Fruit fly (Drosophila melanogaster) whole organism, embryonic: ENCODE data around the gene Bacc.

Experiments
- Adf1 ChIP-seq: fragments of 200-800 bp; sonication (Bioruptor generic); IDR thresholded peaks from 2 replicates; pipeline ENCODE4 v1.3.6; 2022; ENCODE audit warnings: missing biosample characterization, missing genetic modification characterization
- C15 ChIP-seq: fragments of 200-800 bp; sonication (Bioruptor generic); IDR thresholded peaks from 3 replicates; pipeline ENCODE4 v1.3.6; 2022; ENCODE audit warnings: missing biosample characterization, missing genetic modification characterization
- CG12104 ChIP-seq: fragments of 200-800 bp; sonication (Bioruptor generic); optimal IDR thresholded peaks from 3 replicates; lab custom pipeline; 2016; ENCODE audit warnings: missing biosample characterization, missing genetic modification characterization
- CG1233 ChIP-seq: fragments of 200-800 bp; sonication (Bioruptor generic); optimal IDR thresholded peaks from 4 replicates; lab custom pipeline; 2018; ENCODE audit warnings: missing biosample characterization, mild to moderate bottlenecking, missing genetic modification characterization
- CG13424 ChIP-seq: fragments of 200-800 bp; sonication (Bioruptor generic); optimal IDR thresholded peaks from 2 replicates; lab custom pipeline; 2019; ENCODE audit warnings: missing biosample characterization, mild to moderate bottlenecking, missing genetic modification characterization, moderate library complexity
- CG14050 ChIP-seq: fragments of 200-800 bp; sonication (Bioruptor generic); IDR thresholded peaks from 3 replicates; pipeline ENCODE4 v1.3.6; 2022; ENCODE audit warnings: missing biosample characterization, missing genetic modification characterization
- CG17385 ChIP-seq: fragments of 200-800 bp; sonication (Bioruptor generic); optimal IDR thresholded peaks from 3 replicates; lab custom pipeline; 2018; ENCODE audit warnings: missing biosample characterization, mild to moderate bottlenecking, missing genetic modification characterization
- CG17829 ChIP-seq: fragments of 200-800 bp; optimal IDR thresholded peaks from 2 replicates; lab custom pipeline; 2019; ENCODE audit warnings: missing biosample characterization, mild to moderate bottlenecking, missing genetic modification characterization, moderate library complexity
- CG18476 ChIP-seq: fragments of 200-800 bp; sonication (Bioruptor generic); optimal IDR thresholded peaks from 2 replicates; lab custom pipeline; 2016; ENCODE audit warnings: missing biosample characterization, mild to moderate bottlenecking, missing genetic modification characterization
- CG3281 ChIP-seq: fragments of 200-800 bp; sonication (Bioruptor generic); optimal IDR thresholded peaks from 3 replicates; lab custom pipeline; 2017; ENCODE audit warnings: missing biosample characterization, mild to moderate bottlenecking, missing genetic modification characterization
- CG34224 ChIP-seq: fragments of 200-800 bp; sonication (Bioruptor generic); IDR thresholded peaks from 3 replicates; pipeline ENCODE4 v1.3.6; 2022; ENCODE audit warnings: missing biosample characterization, missing genetic modification characterization; ENCODE audit not compliant: partially characterized antibody
- CG34376 ChIP-seq: fragments of 200-800 bp; sonication (Bioruptor generic); optimal IDR thresholded peaks from 2 replicates; lab custom pipeline; 2018; ENCODE audit warnings: missing biosample characterization, mild to moderate bottlenecking, missing genetic modification characterization
- CG34422 ChIP-seq: fragments of 200-800 bp; sonication (Bioruptor generic); IDR thresholded peaks from 3 replicates; pipeline ENCODE4 v1.3.6; 2022; ENCODE audit warnings: missing biosample characterization, missing genetic modification characterization
- CG4328 ChIP-seq: fragments of 200-800 bp; sonication (Bioruptor generic); optimal IDR thresholded peaks from 3 replicates; lab custom pipeline; 2017; ENCODE audit warnings: missing biosample characterization, missing genetic modification reagents, missing genetic modification characterization
- CG6654 ChIP-seq: fragments of 200-800 bp; sonication (Bioruptor generic); optimal IDR thresholded peaks from 2 replicates; lab custom pipeline; 2017; ENCODE audit warnings: missing biosample characterization, mild to moderate bottlenecking, missing genetic modification characterization
- CG6791 ChIP-seq: fragments of 200-800 bp; sonication (Bioruptor generic); IDR thresholded peaks from 3 replicates; pipeline ENCODE4 v1.3.6; 2022; ENCODE audit warnings: missing biosample characterization, missing genetic modification characterization; ENCODE audit not compliant: partially characterized antibody
- CG6813 ChIP-seq: fragments of 200-800 bp; sonication (Bioruptor generic); optimal IDR thresholded peaks from 2 replicates; lab custom pipeline; 2017; ENCODE audit warnings: missing biosample characterization, missing genetic modification characterization, mild to moderate bottlenecking, moderate library complexity, missing genetic modification reagents
- CG9609 ChIP-seq: fragments of 200-800 bp; sonication (Bioruptor generic); optimal IDR thresholded peaks from 3 replicates; lab custom pipeline; 2016; ENCODE audit warnings: missing biosample characterization, missing genetic modification characterization
- CG9727 ChIP-seq: fragments of 200-800 bp; sonication (Bioruptor generic); optimal IDR thresholded peaks from 3 replicates; lab custom pipeline; 2017; ENCODE audit warnings: missing biosample characterization, mild to moderate bottlenecking, missing genetic modification characterization
- CrebB ChIP-seq: fragments of 200-800 bp; sonication (Bioruptor generic); optimal IDR thresholded peaks from 3 replicates; lab custom pipeline; 2018; ENCODE audit warnings: missing biosample characterization, mild to moderate bottlenecking, missing genetic modification characterization
- Dip2 ChIP-seq: fragments of 200-800 bp; sonication (Bioruptor generic); IDR thresholded peaks from 2 replicates; pipeline ENCODE4 v1.3.6; 2022; ENCODE audit warnings: missing biosample characterization, missing genetic modification characterization
- Hand ChIP-seq: fragments of 200-800 bp; sonication (Bioruptor generic); optimal IDR thresholded peaks from 2 replicates; lab custom pipeline; 2017; ENCODE audit warnings: mild to moderate bottlenecking, missing biosample characterization, missing genetic modification reagents, missing genetic modification characterization
- Hr3 ChIP-seq: fragments of 200-800 bp; sonication (Bioruptor generic); optimal IDR thresholded peaks from 3 replicates; lab custom pipeline; 2016; ENCODE audit warnings: missing biosample characterization, missing genetic modification characterization
- Lim3 ChIP-seq: fragments of 200-800 bp; sonication (Bioruptor generic); IDR thresholded peaks from 2 replicates; pipeline ENCODE4 v1.3.6; 2022; ENCODE audit warnings: missing biosample characterization, missing genetic modification characterization
- Mad ChIP-seq: fragments of 200-800 bp; sonication (Bioruptor generic); optimal IDR thresholded peaks from 2 replicates; lab custom pipeline; 2016; ENCODE audit warnings: missing biosample characterization, missing genetic modification characterization
- Mes4 ChIP-seq: fragments of 200-800 bp; sonication (Bioruptor generic); optimal IDR thresholded peaks from 2 replicates; lab custom pipeline; 2016; ENCODE audit warnings: missing biosample characterization, missing genetic modification characterization
- PHDP ChIP-seq: fragments of 200-800 bp; sonication (Bioruptor generic); optimal IDR thresholded peaks from 3 replicates; lab custom pipeline; 2018; ENCODE audit warnings: missing biosample characterization, mild to moderate bottlenecking, missing genetic modification characterization, moderate library complexity
- YL-1 ChIP-seq: fragments of 200-800 bp; sonication (Bioruptor generic); optimal IDR thresholded peaks from 3 replicates; lab custom pipeline; 2017; ENCODE audit warnings: missing biosample characterization, mild to moderate bottlenecking, missing genetic modification characterization
- abd-A ChIP-seq: fragments of 200-800 bp; sonication (Bioruptor generic); optimal IDR thresholded peaks from 3 replicates; lab custom pipeline; 2019; ENCODE audit warnings: missing biosample characterization, mild to moderate bottlenecking, missing genetic modification characterization, moderate library complexity
- ash1 ChIP-seq: fragments of 200-800 bp; sonication (Bioruptor generic); optimal IDR thresholded peaks from 2 replicates; lab custom pipeline; 2018; ENCODE audit warnings: missing biosample characterization, mild to moderate bottlenecking, missing genetic modification characterization
- cas ChIP-seq: fragments of 200-800 bp; sonication (Bioruptor generic); IDR thresholded peaks from 2 replicates; pipeline ENCODE4 v1.3.6; 2022; ENCODE audit warnings: missing biosample characterization, missing genetic modification characterization
- caup ChIP-seq: fragments of 200-800 bp; sonication (Bioruptor generic); optimal IDR thresholded peaks from 3 replicates; lab custom pipeline; 2017; ENCODE audit warnings: missing biosample characterization, mild to moderate bottlenecking, missing genetic modification characterization, moderate library complexity; ENCODE audit not compliant: severe bottlenecking
- croc ChIP-seq: fragments of 200-800 bp; sonication (Bioruptor generic); conservative IDR thresholded peaks from 3 replicates; pipeline ENCODE4 v1.3.6; 2022; ENCODE audit warnings: missing biosample characterization, missing genetic modification characterization
- crp ChIP-seq, 2 experiments: fragments of 200-800 bp; sonication (Bioruptor generic); optimal IDR thresholded peaks; 2 replicates in 1 of 2; 3 replicates in 1 of 2; lab custom pipeline; 2017; ENCODE audit warnings: missing biosample characterization in 2 of 2, missing genetic modification characterization in 2 of 2, mild to moderate bottlenecking in 1 of 2, moderate library complexity in 1 of 2
- disco-r ChIP-seq: fragments of 200-800 bp; sonication (Bioruptor generic); optimal IDR thresholded peaks from 2 replicates; lab custom pipeline; 2016; ENCODE audit warnings: missing biosample characterization, missing genetic modification characterization
- eve ChIP-seq, 2 experiments: fragments of >200 bp; optimal IDR thresholded peaks; 2 replicates each; lab custom pipeline; 2017; ENCODE audit warnings: missing biosample characterization in 2 of 2, missing genetic modification characterization in 2 of 2
- gce ChIP-seq: fragments of 200-800 bp; sonication (Bioruptor generic); IDR thresholded peaks from 3 replicates; pipeline ENCODE4 v1.3.6; 2022; ENCODE audit warnings: missing biosample characterization, missing genetic modification characterization
- gcm2 ChIP-seq: fragments of 200-800 bp; sonication (Bioruptor generic); optimal IDR thresholded peaks from 2 replicates; lab custom pipeline; 2016; ENCODE audit warnings: missing biosample characterization, missing genetic modification characterization
- grn ChIP-seq: fragments of 200-800 bp; sonication (Bioruptor generic); optimal IDR thresholded peaks from 3 replicates; lab custom pipeline; 2017; ENCODE audit warnings: missing biosample characterization, missing genetic modification characterization
- luna ChIP-seq: fragments of 200-800 bp; sonication (Bioruptor generic); optimal IDR thresholded peaks from 2 replicates; lab custom pipeline; 2016; ENCODE audit warnings: missing biosample characterization, missing genetic modification characterization
- otp ChIP-seq: fragments of 200-800 bp; sonication (Bioruptor generic); IDR thresholded peaks from 3 replicates; pipeline ENCODE4, ENCODE4 v1.3.6; 2022; ENCODE audit warnings: missing biosample characterization, missing genetic modification characterization
- pan ChIP-seq, 4 experiments: fragments of >200 bp in 3 of 4; fragments of 200-800 bp in 1 of 4; sonication (Bioruptor generic) in 1 of 4; optimal IDR thresholded peaks in 3 of 4; IDR thresholded peaks in 1 of 4; 2 replicates each; pipeline versions ENCODE4 v1.3.6 to Lab custom; 2017 to 2022; ENCODE audit warnings: missing biosample characterization in 2 of 4, missing genetic modification characterization in 2 of 4, mixed read lengths in 1 of 4
- pb ChIP-seq: fragments of 200-800 bp; sonication (Bioruptor generic); optimal IDR thresholded peaks from 3 replicates; lab custom pipeline; 2016; ENCODE audit warnings: missing biosample characterization, missing genetic modification characterization
- pita ChIP-seq: fragments of 200-800 bp; sonication (Bioruptor generic); optimal IDR thresholded peaks from 2 replicates; lab custom pipeline; 2017; ENCODE audit warnings: missing biosample characterization, mild to moderate bottlenecking, missing genetic modification characterization
- ranshi ChIP-seq: fragments of 200-800 bp; sonication (Bioruptor generic); IDR thresholded peaks from 2 replicates; pipeline ENCODE4 v1.3.6; 2022; ENCODE audit warnings: missing biosample characterization, missing genetic modification characterization
- rib ChIP-seq: fragments of 200-800 bp; sonication (Bioruptor generic); IDR thresholded peaks from 2 replicates; pipeline ENCODE4 v1.3.6; 2022; ENCODE audit warnings: missing biosample characterization, missing genetic modification characterization
- shn ChIP-seq: fragments of 200-800 bp; sonication (Bioruptor generic); optimal IDR thresholded peaks from 3 replicates; lab custom pipeline; 2016; ENCODE audit warnings: missing biosample characterization, missing genetic modification characterization
- sim ChIP-seq: fragments of 200-800 bp; sonication (Bioruptor generic); IDR thresholded peaks from 2 replicates; pipeline ENCODE4 v1.3.6; 2022; ENCODE audit warnings: missing biosample characterization, missing genetic modification characterization
- stc ChIP-seq: fragments of 200-800 bp; sonication (Bioruptor generic); IDR thresholded peaks from 2 replicates; pipeline ENCODE4 v1.3.6; 2022; ENCODE audit warnings: missing biosample characterization, missing genetic modification characterization
- wdn ChIP-seq: fragments of 200-800 bp; sonication (Bioruptor generic); IDR thresholded peaks from 2 replicates; pipeline ENCODE4 v1.3.6; 2022; ENCODE audit warnings: missing biosample characterization, missing genetic modification characterization

The Bacc gene

DNA sequence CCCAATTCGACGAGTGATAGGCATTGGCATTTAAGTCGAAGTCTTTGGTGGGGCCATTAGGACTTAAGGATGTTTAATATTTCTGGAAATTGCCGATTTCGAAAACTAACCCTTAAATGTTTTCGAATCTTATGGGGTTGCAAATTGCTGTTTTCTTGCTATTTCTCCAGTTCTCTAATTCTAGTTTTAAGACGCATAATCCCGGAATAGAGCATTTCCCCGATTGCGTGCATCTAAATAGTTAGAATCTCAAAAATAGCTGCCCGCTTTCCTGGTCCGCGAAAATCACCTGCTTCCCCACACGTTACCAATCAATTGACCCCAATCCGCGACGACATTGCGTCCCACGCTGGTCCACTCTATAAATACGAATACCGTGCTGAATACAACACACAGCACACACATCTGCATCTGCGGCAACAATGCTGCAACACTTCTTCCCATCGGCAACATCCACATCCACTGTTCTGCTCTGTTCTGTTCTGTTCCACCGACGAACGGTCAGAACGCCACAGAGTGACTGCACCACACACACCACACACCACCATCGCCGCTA is at the start of gene Bacc (continued):
- TF ChIP-seq sim (GFP tag; lab: Robert Waterston, UW) (no peak), pita (GFP tag; lab: Kevin White, UChicago) (no peak), croc (GFP tag; lab: Robert Waterston, UW) (peak; percentile 38; the same call in 2 of the 3 replicates), Mad (GFP tag; lab: Kevin White, UChicago) (peak; percentile 59), Lim3 (GFP tag; lab: Robert Waterston, UW) (no peak), CG18476 (GFP tag; lab: Kevin White, UChicago) (peak; percentile 80), CG9727 (GFP tag; lab: Kevin White, UChicago) (peak; percentile 91), PHDP (tag; lab: Kevin White, UChicago) (peak; percentile 90), shn (GFP tag; lab: Kevin White, UChicago) (peak; percentile 88), rib (GFP tag; lab: Robert Waterston, UW) (no peak), Adf1 (GFP tag; lab: Robert Waterston, UW) (no peak), CG6791 (GFP tag; lab: Robert Waterston, UW) (no peak), CG34376 (peak; percentile 20), caup (GFP tag; lab: Kevin White, UChicago) (peak; percentile 87), pb (GFP tag; lab: Kevin White, UChicago) (peak; percentile 70), pan (optimal IDR thresholded peaks at IDR 0.05; lab: Kevin White, UChicago) (no peak), pan (GFP tag; optimal IDR thresholded peaks at IDR 0.05 in 1 of 2, IDR thresholded peaks at IDR 0.05 in 1 of 2) (no peak), disco-r (GFP tag; lab: Kevin White, UChicago) (peak; percentile 71), CG13424 (tag; lab: Kevin White, UChicago) (peak; percentile 90), Hr3 (GFP tag; lab: Kevin White, UChicago) (peak; percentile 86), abd-A (tag; lab: Kevin White, UChicago) (no peak), crp (GFP tag; optimal IDR thresholded peaks at IDR 0.05; lab: Kevin White, UChicago) (peak in 1 of 2 experiments; percentile 38), CG1233 (peak; percentile 84), C15 (GFP tag; lab: Robert Waterston, UW) (no peak), CrebB (tag; lab: Kevin White, UChicago) (peak; percentile 71), CG4328 (GFP tag; lab: Kevin White, UChicago) (peak; percentile 83), CG34422 (GFP tag; lab: Robert Waterston, UW) (no peak), CG6654 (GFP tag; lab: Kevin White, UChicago) (peak; percentile 67), luna (GFP tag; lab: Kevin White, UChicago) (peak; percentile 70), CG3281 (GFP tag; lab: Kevin White, UChicago) (peak; percentile 96), cas (GFP tag; lab: Robert Waterston, UW) (no peak), grn (GFP tag; lab: Kevin White, UChicago) (no peak), CG17385 (peak; percentile 79), gcm2 (peak; percentile 77), Hand (GFP tag; lab: Kevin White, UChicago) (peak; percentile 84), Mes4 (peak; percentile 79), CG34224 (GFP tag; lab: Robert Waterston, UW) (no peak), otp (GFP tag; lab: Robert Waterston, UW) (no peak), CG12104 (GFP tag; lab: Kevin White, UChicago) (peak; percentile 89), CG17829 (tag; lab: Kevin White, UChicago) (peak; percentile 73), ash1 (GFP tag; lab: Kevin White, UChicago) (no peak), ranshi (GFP tag; lab: Robert Waterston, UW) (no peak), CG9609 (GFP tag; lab: Kevin White, UChicago) (peak; percentile 93), Dip2 (no peak), gce (no peak), wdn (GFP tag; lab: Robert Waterston, UW) (no peak), eve (GFP tag; optimal IDR thresholded peaks at IDR 0.05; lab: Kevin White, UChicago) (no peak), stc (GFP tag; lab: Robert Waterston, UW) (no peak), CG6813 (GFP tag; lab: Kevin White, UChicago) (peak; percentile 79), CG14050 (GFP tag; lab: Robert Waterston, UW) (no peak), YL-1 (GFP tag; lab: Kevin White, UChicago) (peak; percentile 17)
